Fruit fly (Drosophila melanogaster): ENCODE data around the gene CG6470.

CG6470 gene

dm6 chrX:18486356-18487059, 28.2 kb downstream of the CG6470 start, which contains the start of gene psh:
Gene psh (minus strand): TSS chrX:18486921.
- TF ChIP-seq insv (optimal IDR thresholded peaks at IDR 0.05), result no peak
- TF ChIP-seq Myc (optimal IDR thresholded peaks at IDR 0.05), result no peak
- TF ChIP-seq Sin3A (optimal IDR thresholded peaks at IDR 0.05), result no peak
- no peak for TF ChIP-seq ttk (optimal IDR thresholded peaks at IDR 0.05)
- TF ChIP-seq psq (optimal IDR thresholded peaks at IDR 0.05), result no peak
- TF ChIP-seq h (optimal IDR thresholded peaks at IDR 0.05), result no peak

dm6 chrX:18483261-18484218, 31.1 kb downstream of the CG6470 start, which contains the start of gene Hayan:
Gene Hayan (minus strand): TSS chrX:18483772.
- TF ChIP-seq Sin3A (optimal IDR thresholded peaks at IDR 0.05) (no peak), insv (optimal IDR thresholded peaks at IDR 0.05) (no peak), h (optimal IDR thresholded peaks at IDR 0.05) (no peak), ttk (optimal IDR thresholded peaks at IDR 0.05) (no peak)

DNA sequence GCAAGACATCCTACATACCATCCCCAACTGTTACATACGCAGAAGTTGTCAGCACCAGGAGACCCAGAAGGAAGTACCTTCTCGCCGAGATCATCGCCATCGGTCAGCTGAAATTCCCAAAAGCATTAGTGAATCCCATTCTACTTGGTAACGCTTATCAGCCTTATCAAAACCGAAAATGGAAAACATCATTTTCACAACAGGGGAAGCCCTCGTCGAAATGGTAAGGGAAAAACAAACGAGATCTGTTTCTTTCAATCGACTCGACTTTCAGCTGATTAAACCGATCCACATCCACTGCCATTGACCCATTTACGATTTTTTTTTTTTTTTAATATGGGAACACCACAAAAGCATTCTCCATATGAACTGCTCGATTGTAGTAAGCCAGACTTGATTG, 32.1 kb downstream of the CG6470 start:
- TF ChIP-seq psq (optimal IDR thresholded peaks at IDR 0.05) (no peak), h (optimal IDR thresholded peaks at IDR 0.05) (no peak), Sin3A (optimal IDR thresholded peaks at IDR 0.05) (no peak), insv (optimal IDR thresholded peaks at IDR 0.05) (no peak), Myc (optimal IDR thresholded peaks at IDR 0.05) (no peak), ttk (optimal IDR thresholded peaks at IDR 0.05) (no peak)

DNA sequence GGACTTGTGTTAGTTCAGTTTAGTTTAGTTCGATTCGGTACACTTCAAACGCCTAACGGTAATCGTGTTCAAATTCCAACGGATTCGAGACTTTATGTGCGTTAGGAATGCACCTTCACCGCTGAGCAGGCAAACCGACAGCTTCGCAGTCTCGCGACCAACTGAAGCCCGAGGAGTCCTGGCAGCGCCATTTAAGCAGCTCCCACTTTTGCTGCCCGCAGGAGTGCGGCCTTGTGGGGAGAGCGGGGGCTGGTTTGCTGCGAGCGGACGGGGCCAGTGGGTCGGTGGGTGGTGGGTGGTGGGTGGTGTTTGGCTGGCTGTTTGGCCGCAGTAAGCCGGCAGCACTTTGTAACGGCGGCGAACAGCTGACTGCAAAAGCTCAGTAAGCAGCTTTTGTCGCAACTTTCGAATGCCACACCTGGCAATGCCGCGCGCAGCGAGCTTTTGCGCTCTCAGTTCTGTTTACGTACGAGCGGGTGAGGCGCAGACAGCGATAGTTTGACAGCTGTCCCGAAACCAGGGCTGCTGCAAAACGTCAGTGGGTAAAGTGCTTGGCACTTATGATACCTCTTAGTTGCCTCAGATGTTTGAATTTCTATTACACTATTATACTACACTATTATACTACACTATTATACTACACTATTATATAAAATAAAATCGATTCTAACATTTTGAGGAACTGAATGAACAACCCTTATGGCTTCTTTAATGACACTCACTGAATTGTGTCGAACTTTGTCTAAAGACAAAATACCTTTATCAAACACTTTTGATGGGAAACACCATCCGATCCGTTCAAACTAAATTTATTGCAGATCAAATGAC, 35.1 kb downstream of the CG6470 start, which contains the start of gene CG32547:
Gene CG32547, minus strand, starts transcription at position 181 of the 828 bp plus-strand sequence.
- TF ChIP-seq psq (optimal IDR thresholded peaks at IDR 0.05) (peak; percentile 99), insv (optimal IDR thresholded peaks at IDR 0.05) (no peak)

- TF ChIP-seq ttk (optimal IDR thresholded peaks at IDR 0.05), result no peak
- no peak for TF ChIP-seq Sin3A (optimal IDR thresholded peaks at IDR 0.05)
- TF ChIP-seq psq (optimal IDR thresholded peaks at IDR 0.05), result no peak
- no peak for TF ChIP-seq Myc (optimal IDR thresholded peaks at IDR 0.05)
- no peak for TF ChIP-seq insv (optimal IDR thresholded peaks at IDR 0.05)
- no peak for TF ChIP-seq h (optimal IDR thresholded peaks at IDR 0.05)
Observed at dm6 chrX:18467881-18468280, 46.8 kb downstream of the CG6470 start.

Data from Kc167 (cell line).